Worm (Caenorhabditis elegans) whole organism, L3 larva: ENCODE measurements around the gene ZK418.5.

Source experiments
- ceh-82 ChIP-seq: fragments of 150-350 bp; optimal IDR thresholded peaks from 2 replicates; lab custom pipeline; 2014; ENCODE audit warnings: missing biosample characterization, missing genetic modification characterization
- elt-1 ChIP-seq: fragments of 150-350 bp; optimal IDR thresholded peaks from 2 replicates; lab custom pipeline; 2014; ENCODE audit warnings: missing biosample characterization, missing genetic modification characterization
- lin-15B ChIP-seq: fragments of 150-350 bp; optimal IDR thresholded peaks from 2 replicates; lab custom pipeline; 2014; ENCODE audit warnings: missing biosample characterization, missing genetic modification characterization
- nhr-77 ChIP-seq: fragments of 150-350 bp; optimal IDR thresholded peaks from 2 replicates; lab custom pipeline; 2014; ENCODE audit warnings: missing biosample characterization, missing genetic modification characterization
- pha-4 ChIP-seq: fragments of 150-350 bp; optimal IDR thresholded peaks from 2 replicates; lab custom pipeline; 2014; ENCODE audit warnings: missing biosample characterization, missing genetic modification reagents, missing genetic modification characterization
- skn-1 ChIP-seq: fragments of 150-350 bp; optimal IDR thresholded peaks from 2 replicates; lab custom pipeline; 2014; ENCODE audit warnings: missing biosample characterization, missing genetic modification characterization

- TF ChIP-seq elt-1 (tag; lab: Kevin White, UChicago) (no peak), skn-1 (tag; lab: Kevin White, UChicago) (no peak), ceh-82 (tag; lab: Kevin White, UChicago) (no peak), pha-4 (tag; lab: Kevin White, UChicago) (no peak), lin-15B (no peak), nhr-77 (tag; lab: Kevin White, UChicago) (no peak)
Observed at ce11 chrIII:7111793-7112192, 38.1 kb upstream of the ZK418.5 start, which contains the start of gene B0280.7.
